Worm (Caenorhabditis elegans) whole organism, early embryonic: ENCODE measurements around the gene srh-89.

Experiments
- B0310.2 ChIP-seq: sonication (generic microtip); optimal IDR thresholded peaks from 2 replicates; lab custom pipeline; 2016; ENCODE audit warnings: mild to moderate bottlenecking, missing genetic modification characterization, missing compliant biosample characterization
- F13C5.2 ChIP-seq: sonication (generic microtip); optimal IDR thresholded peaks from 2 replicates; lab custom pipeline; 2017; ENCODE audit warnings: mild to moderate bottlenecking, missing genetic modification characterization, inconsistent platforms, missing compliant biosample characterization
- aly-1 ChIP-seq: sonication (generic microtip); optimal IDR thresholded peaks from 2 replicates; lab custom pipeline; 2016; ENCODE audit warnings: missing genetic modification characterization, missing compliant biosample characterization
- ama-1 ChIP-seq: fragments of 150-350 bp; optimal IDR thresholded peaks from 2 replicates; lab custom pipeline; 2014
- ceh-13 ChIP-seq: fragments of 200-800 bp; sonication (Bioruptor generic); optimal IDR thresholded peaks from 2 replicates; lab custom pipeline; 2018; ENCODE audit warnings: mild to moderate bottlenecking, missing genetic modification characterization, missing compliant biosample characterization
- ceh-36 ChIP-seq: sonication (generic microtip); optimal IDR thresholded peaks from 2 replicates; lab custom pipeline; 2016; ENCODE audit warnings: missing genetic modification characterization, inconsistent platforms, missing compliant biosample characterization
- hmbx-1 ChIP-seq: sonication (generic microtip); optimal IDR thresholded peaks from 2 replicates; lab custom pipeline; 2016; ENCODE audit warnings: mild to moderate bottlenecking, missing genetic modification characterization, missing compliant biosample characterization
- hmg-4 ChIP-seq: fragments of 200-800 bp; sonication (Bioruptor generic); optimal IDR thresholded peaks from 2 replicates; lab custom pipeline; 2018; ENCODE audit warnings: mild to moderate bottlenecking, missing genetic modification characterization, missing compliant biosample characterization
- hnd-1 ChIP-seq: sonication (generic microtip); optimal IDR thresholded peaks from 2 replicates; lab custom pipeline; 2016; ENCODE audit warnings: missing genetic modification characterization, missing compliant biosample characterization
- pes-1 ChIP-seq: fragments of 200-800 bp; sonication (Bioruptor generic); IDR thresholded peaks from 2 replicates; pipeline ENCODE4 v1.3.6; 2022; ENCODE audit warnings: missing genetic modification reagents, missing genetic modification characterization, missing compliant biosample characterization
- scrt-1 ChIP-seq: fragments of 200-800 bp; sonication (Bioruptor generic); IDR thresholded peaks from 2 replicates; pipeline ENCODE4 v1.3.6; 2022; ENCODE audit warnings: missing genetic modification characterization, missing compliant biosample characterization
- sea-1 ChIP-seq: fragments of 200-800 bp; sonication (Bioruptor generic); conservative IDR thresholded peaks from 2 replicates; pipeline ENCODE4 v1.3.6; 2022; ENCODE audit warnings: missing genetic modification characterization, missing compliant biosample characterization
- tra-4 ChIP-seq: sonication (generic microtip); optimal IDR thresholded peaks from 2 replicates; lab custom pipeline; 2017; ENCODE audit warnings: missing genetic modification characterization, missing compliant biosample characterization

- TF ChIP-seq ama-1: no peak
- TF ChIP-seq ceh-13 (GFP tag; lab: Kevin White, UChicago): no peak
- no peak for TF ChIP-seq B0310.2 (tag; lab: Kevin White, UChicago)
- no peak for TF ChIP-seq ceh-36 (tag; lab: Kevin White, UChicago)
- no peak for TF ChIP-seq tra-4 (tag; lab: Kevin White, UChicago)
- no peak for TF ChIP-seq F13C5.2 (tag; lab: Kevin White, UChicago)
- no peak for TF ChIP-seq sea-1 (GFP tag; lab: Robert Waterston, UW)
- no peak for TF ChIP-seq hmg-4
- TF ChIP-seq hnd-1 (tag; lab: Kevin White, UChicago): no peak
- TF ChIP-seq aly-1: no peak
- TF ChIP-seq pes-1 (GFP tag; lab: Robert Waterston, UW): no peak
- no peak for TF ChIP-seq scrt-1 (GFP tag; lab: Robert Waterston, UW)
- TF ChIP-seq hmbx-1 (tag; lab: Kevin White, UChicago): no peak
These were observed 49.7 kb downstream of the srh-89 start, which contains the start of gene F18E3.12 for ce11 chrV:7414909-7415308.
